Fruit fly (Drosophila melanogaster) whole organism, pupa: ENCODE results near the gene Edc3.

Experiments
- CG13204 ChIP-seq: fragments of 200-800 bp; sonication (Bioruptor generic); optimal IDR thresholded peaks from 2 replicates; lab custom pipeline; 2018; ENCODE audit warnings: missing biosample characterization, mild to moderate bottlenecking, missing genetic modification characterization, moderate library complexity
- CG15710 ChIP-seq: fragments of 200-800 bp; sonication (Bioruptor generic); optimal IDR thresholded peaks from 2 replicates; lab custom pipeline; 2018; ENCODE audit warnings: missing biosample characterization, mild to moderate bottlenecking, missing genetic modification characterization, moderate library complexity
- CG17806 ChIP-seq: fragments of 200-800 bp; sonication (Bioruptor generic); optimal IDR thresholded peaks from 2 replicates; lab custom pipeline; 2018; ENCODE audit warnings: missing biosample characterization, mild to moderate bottlenecking, missing genetic modification characterization, moderate library complexity
- CG32121 ChIP-seq: fragments of 200-800 bp; sonication (Bioruptor generic); IDR thresholded peaks from 2 replicates; pipeline ENCODE4 v1.3.6; 2022; ENCODE audit warnings: missing biosample characterization, missing genetic modification characterization
- CG34367 ChIP-seq: fragments of 200-800 bp; sonication (Bioruptor generic); optimal IDR thresholded peaks from 2 replicates; lab custom pipeline; 2018; ENCODE audit warnings: missing biosample characterization, mild to moderate bottlenecking, missing genetic modification characterization
- CG8301 ChIP-seq: fragments of 200-800 bp; sonication (Bioruptor generic); optimal IDR thresholded peaks from 2 replicates; lab custom pipeline; 2018; ENCODE audit warnings: missing biosample characterization, mild to moderate bottlenecking, missing genetic modification characterization
- CG9948 ChIP-seq: fragments of 200-800 bp; sonication (Bioruptor generic); optimal IDR thresholded peaks from 2 replicates; lab custom pipeline; 2018; ENCODE audit warnings: missing biosample characterization, mild to moderate bottlenecking, missing genetic modification characterization, moderate library complexity
- Pif1A ChIP-seq: fragments of 200-800 bp; sonication (Bioruptor generic); optimal IDR thresholded peaks from 3 replicates; lab custom pipeline; 2016; ENCODE audit warnings: missing biosample characterization, missing genetic modification characterization
- Pif1B ChIP-seq: fragments of 200-800 bp; sonication (Bioruptor generic); optimal IDR thresholded peaks from 3 replicates; lab custom pipeline; 2016; ENCODE audit warnings: missing biosample characterization, missing genetic modification characterization

DNA sequence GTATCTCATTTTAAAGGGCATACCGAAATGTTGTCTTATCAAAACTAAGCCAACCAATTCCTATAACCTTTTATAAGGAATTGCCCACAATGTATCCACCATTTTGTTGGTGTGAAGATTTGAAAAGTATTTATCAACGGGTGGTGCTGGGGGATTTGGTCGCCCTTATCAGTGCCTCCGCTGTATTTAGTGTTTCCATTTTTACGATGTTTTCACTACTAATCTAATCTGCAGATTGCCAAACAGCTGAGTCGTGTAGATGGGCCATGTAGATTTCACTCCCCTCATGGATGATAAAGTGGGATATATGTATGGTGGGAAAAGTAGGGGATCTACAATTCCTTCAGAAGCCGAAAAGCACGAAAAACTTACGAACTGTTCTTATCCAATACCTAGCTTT is 1.7 kb upstream of the Edc3 start:
- TF ChIP-seq CG13204 (GFP tag; lab: Kevin White, UChicago) (no peak), CG17806 (tag; lab: Kevin White, UChicago) (no peak), CG32121 (no peak), CG8301 (tag; lab: Kevin White, UChicago) (no peak), CG15710 (no peak), CG34367 (tag; lab: Kevin White, UChicago) (no peak), Pif1A (no peak), Pif1B (GFP tag; lab: Kevin White, UChicago) (no peak), CG9948 (tag; lab: Kevin White, UChicago) (no peak)
